Fruit fly (Drosophila melanogaster) whole organism, embryonic: ENCODE measurements around the gene CG9760.

Experiments used
- Aef1 ChIP-seq: fragments of 200-800 bp; sonication (Bioruptor generic); IDR thresholded peaks from 3 replicates; pipeline ENCODE4 v1.3.6; 2022; ENCODE audit warnings: missing biosample characterization, missing genetic modification characterization
- B-H2 ChIP-seq: fragments of 200-800 bp; sonication (Bioruptor generic); optimal IDR thresholded peaks from 2 replicates; lab custom pipeline; 2018; ENCODE audit warnings: missing biosample characterization, mild to moderate bottlenecking, missing genetic modification characterization
- Blimp-1 ChIP-seq: fragments of 200-800 bp; sonication (Bioruptor generic); optimal IDR thresholded peaks from 3 replicates; lab custom pipeline; 2018; ENCODE audit warnings: missing biosample characterization, missing genetic modification characterization, mild to moderate bottlenecking, moderate library complexity, missing genetic modification reagents
- CG11456 ChIP-seq: fragments of 200-800 bp; sonication (Bioruptor generic); IDR thresholded peaks from 3 replicates; pipeline ENCODE4 v1.3.6; 2022; ENCODE audit warnings: missing biosample characterization, missing genetic modification characterization
- CG12155 ChIP-seq: fragments of 200-800 bp; sonication (Bioruptor generic); optimal IDR thresholded peaks from 3 replicates; lab custom pipeline; 2016; ENCODE audit warnings: missing biosample characterization, missing genetic modification characterization
- CG12236 ChIP-seq: fragments of 200-800 bp; sonication (Bioruptor generic); optimal IDR thresholded peaks from 2 replicates; lab custom pipeline; 2016; ENCODE audit warnings: missing biosample characterization, missing genetic modification characterization
- CG14050 ChIP-seq: fragments of 200-800 bp; sonication (Bioruptor generic); IDR thresholded peaks from 3 replicates; pipeline ENCODE4 v1.3.6; 2022; ENCODE audit warnings: missing biosample characterization, missing genetic modification characterization
- CG15269 ChIP-seq: fragments of 200-800 bp; sonication (Bioruptor generic); optimal IDR thresholded peaks from 2 replicates; lab custom pipeline; 2018; ENCODE audit warnings: missing biosample characterization, mild to moderate bottlenecking, missing genetic modification characterization, moderate library complexity
- CG17385 ChIP-seq: fragments of 200-800 bp; sonication (Bioruptor generic); optimal IDR thresholded peaks from 3 replicates; lab custom pipeline; 2018; ENCODE audit warnings: missing biosample characterization, mild to moderate bottlenecking, missing genetic modification characterization
- CG17568 ChIP-seq: fragments of 200-800 bp; sonication (Bioruptor generic); optimal IDR thresholded peaks from 2 replicates; lab custom pipeline; 2018; ENCODE audit warnings: missing biosample characterization, mild to moderate bottlenecking, missing genetic modification characterization, moderate library complexity
- CG1792 ChIP-seq: fragments of 200-800 bp; sonication (Bioruptor generic); optimal IDR thresholded peaks from 2 replicates; lab custom pipeline; 2016; ENCODE audit warnings: missing biosample characterization, missing genetic modification characterization
- CG18011 ChIP-seq: fragments of 200-800 bp; sonication (Bioruptor generic); optimal IDR thresholded peaks from 2 replicates; lab custom pipeline; 2017; ENCODE audit warnings: missing biosample characterization, missing genetic modification characterization, mild to moderate bottlenecking, moderate library complexity, missing genotype
- CG2202 ChIP-seq: fragments of 200-800 bp; sonication (Bioruptor generic); optimal IDR thresholded peaks from 2 replicates; lab custom pipeline; 2018; ENCODE audit warnings: missing biosample characterization, mild to moderate bottlenecking, missing genetic modification characterization
- CG2678 ChIP-seq: fragments of 200-800 bp; sonication (Bioruptor generic); optimal IDR thresholded peaks from 3 replicates; lab custom pipeline; 2019; ENCODE audit warnings: missing biosample characterization, mild to moderate bottlenecking, missing genetic modification characterization, moderate library complexity
- CG34422 ChIP-seq: fragments of 200-800 bp; sonication (Bioruptor generic); IDR thresholded peaks from 3 replicates; pipeline ENCODE4 v1.3.6; 2022; ENCODE audit warnings: missing biosample characterization, missing genetic modification characterization
- CG4282 ChIP-seq: fragments of 200-800 bp; sonication (Bioruptor generic); optimal IDR thresholded peaks from 2 replicates; lab custom pipeline; 2016; ENCODE audit warnings: missing biosample characterization, missing genetic modification characterization
- CG6854 ChIP-seq: fragments of 200-800 bp; sonication (Bioruptor generic); optimal IDR thresholded peaks from 3 replicates; lab custom pipeline; 2017; ENCODE audit warnings: missing biosample characterization, mild to moderate bottlenecking, missing genetic modification characterization
- CG7786 ChIP-seq: fragments of 200-800 bp; sonication (Bioruptor generic); optimal IDR thresholded peaks from 2 replicates; lab custom pipeline; 2016; ENCODE audit warnings: missing biosample characterization, missing genetic modification characterization
- CG9797 ChIP-seq: fragments of 200-800 bp; sonication (Bioruptor generic); optimal IDR thresholded peaks from 3 replicates; lab custom pipeline; 2018; ENCODE audit warnings: missing biosample characterization, mild to moderate bottlenecking, missing genetic modification characterization
- CG9876 ChIP-seq: fragments of 200-800 bp; sonication (Bioruptor generic); optimal IDR thresholded peaks from 2 replicates; lab custom pipeline; 2016; ENCODE audit warnings: missing biosample characterization, missing genetic modification characterization
- Dad ChIP-seq: fragments of 200-800 bp; sonication (Bioruptor generic); optimal IDR thresholded peaks from 3 replicates; lab custom pipeline; 2016; ENCODE audit warnings: missing biosample characterization, missing genetic modification characterization
- Dip3 ChIP-seq: fragments of 200-800 bp; sonication (Bioruptor generic); optimal IDR thresholded peaks from 3 replicates; lab custom pipeline; 2016; ENCODE audit warnings: missing biosample characterization, missing genetic modification characterization
- Doc3 ChIP-seq: fragments of 200-800 bp; sonication (Bioruptor generic); IDR thresholded peaks from 3 replicates; pipeline ENCODE4 v1.3.6; 2022; ENCODE audit warnings: missing biosample characterization, missing genetic modification characterization; ENCODE audit not compliant: partially characterized antibody
- ERR ChIP-seq: fragments of 200-800 bp; sonication (Bioruptor generic); optimal IDR thresholded peaks from 2 replicates; lab custom pipeline; 2016; ENCODE audit warnings: missing biosample characterization, missing genetic modification characterization
- Hand ChIP-seq: fragments of 200-800 bp; sonication (Bioruptor generic); optimal IDR thresholded peaks from 2 replicates; lab custom pipeline; 2017; ENCODE audit warnings: mild to moderate bottlenecking, missing biosample characterization, missing genetic modification reagents, missing genetic modification characterization
- Hmx ChIP-seq: fragments of 200-800 bp; sonication (Bioruptor generic); optimal IDR thresholded peaks from 2 replicates; lab custom pipeline; 2016; ENCODE audit warnings: missing biosample characterization, missing genetic modification characterization
- MESR4 ChIP-seq: fragments of 200-800 bp; sonication (Bioruptor generic); optimal IDR thresholded peaks from 2 replicates; lab custom pipeline; 2018; ENCODE audit warnings: missing biosample characterization, mild to moderate bottlenecking, missing genetic modification characterization, moderate library complexity
- Meics ChIP-seq: fragments of 200-800 bp; sonication (Bioruptor generic); optimal IDR thresholded peaks from 2 replicates; lab custom pipeline; 2017; ENCODE audit warnings: missing biosample characterization, mild to moderate bottlenecking, missing genetic modification characterization
- Oli ChIP-seq: fragments of 200-800 bp; sonication (Bioruptor generic); optimal IDR thresholded peaks from 2 replicates; lab custom pipeline; 2018; ENCODE audit warnings: missing biosample characterization, mild to moderate bottlenecking, missing genetic modification characterization, moderate library complexity
- Scr ChIP-seq: fragments of 200-800 bp; sonication (Bioruptor generic); IDR thresholded peaks from 2 replicates; pipeline ENCODE4 v1.3.6; 2022; ENCODE audit warnings: missing biosample characterization, missing genetic modification characterization; ENCODE audit not compliant: partially characterized antibody
- Xbp1 ChIP-seq: fragments of 200-800 bp; sonication (Bioruptor generic); optimal IDR thresholded peaks from 3 replicates; lab custom pipeline; 2016; ENCODE audit warnings: missing biosample characterization, mild to moderate bottlenecking, missing genetic modification characterization
- ase ChIP-seq: fragments of 200-800 bp; sonication (Bioruptor generic); IDR thresholded peaks from 3 replicates; pipeline ENCODE4 v1.3.6; 2022; ENCODE audit warnings: missing biosample characterization, missing genetic modification characterization
- cas ChIP-seq: fragments of 200-800 bp; sonication (Bioruptor generic); IDR thresholded peaks from 2 replicates; pipeline ENCODE4 v1.3.6; 2022; ENCODE audit warnings: missing biosample characterization, missing genetic modification characterization
- chinmo ChIP-seq: fragments of 200-800 bp; sonication (Bioruptor generic); IDR thresholded peaks from 4 replicates; pipeline ENCODE4 v1.3.6; 2022; ENCODE audit warnings: missing biosample characterization, missing genetic modification characterization; ENCODE audit not compliant: partially characterized antibody
- ci ChIP-seq: fragments of 200-800 bp; sonication (Bioruptor generic); IDR thresholded peaks from 3 replicates; pipeline ENCODE4 v1.3.6; 2022; ENCODE audit warnings: missing biosample characterization, missing genetic modification characterization
- crol ChIP-seq: fragments of 200-800 bp; sonication (Bioruptor generic); IDR thresholded peaks from 2 replicates; pipeline ENCODE4 v1.3.6; 2022; ENCODE audit warnings: missing biosample characterization, missing genetic modification characterization
- gcm ChIP-seq: fragments of 200-800 bp; sonication (Bioruptor generic); optimal IDR thresholded peaks from 2 replicates; lab custom pipeline; 2019; ENCODE audit warnings: missing biosample characterization, mild to moderate bottlenecking, missing genetic modification characterization, moderate library complexity
- knrl ChIP-seq: fragments of 200-800 bp; sonication (Bioruptor generic); IDR thresholded peaks from 3 replicates; pipeline ENCODE4 v1.3.6; 2022; ENCODE audit warnings: missing biosample characterization, missing genetic modification characterization; ENCODE audit not compliant: partially characterized antibody
- org-1 ChIP-seq: fragments of 200-800 bp; sonication (Bioruptor generic); optimal IDR thresholded peaks from 2 replicates; lab custom pipeline; 2017; ENCODE audit warnings: missing biosample characterization, missing genetic modification characterization
- phol ChIP-seq: fragments of 200-800 bp; sonication (Bioruptor generic); optimal IDR thresholded peaks from 3 replicates; lab custom pipeline; 2018; ENCODE audit warnings: missing biosample characterization, mild to moderate bottlenecking, missing genetic modification characterization, moderate library complexity
- psq ChIP-seq: fragments of 200-800 bp; sonication (Bioruptor generic); optimal IDR thresholded peaks from 2 replicates; lab custom pipeline; 2017; ENCODE audit warnings: missing biosample characterization, missing genetic modification characterization
- sqz ChIP-seq: fragments of 200-800 bp; sonication (Bioruptor generic); optimal IDR thresholded peaks from 3 replicates; lab custom pipeline; 2018; ENCODE audit warnings: missing biosample characterization, mild to moderate bottlenecking, missing genetic modification characterization
- stwl ChIP-seq: fragments of 200-800 bp; sonication (Bioruptor generic); optimal IDR thresholded peaks from 3 replicates; lab custom pipeline; 2018; ENCODE audit warnings: missing biosample characterization, mild to moderate bottlenecking, missing genetic modification characterization, moderate library complexity
- tll ChIP-seq, 2 experiments: fragments of 200-800 bp in 1 of 2; fragments of >200 bp in 1 of 2; sonication (Bioruptor generic) in 1 of 2; optimal IDR thresholded peaks; 2 replicates each; lab custom pipeline; 2017 to 2019; ENCODE audit warnings: missing biosample characterization in 2 of 2, missing genetic modification characterization in 2 of 2, mild to moderate bottlenecking in 1 of 2, moderate library complexity in 1 of 2
- trem ChIP-seq: fragments of 200-800 bp; optimal IDR thresholded peaks from 3 replicates; lab custom pipeline; 2019; ENCODE audit warnings: missing biosample characterization, mild to moderate bottlenecking, missing genetic modification characterization, moderate library complexity
- usp ChIP-seq: fragments of >200 bp; optimal IDR thresholded peaks from 2 replicates; lab custom pipeline; 2017; ENCODE audit warnings: missing biosample characterization, missing genetic modification characterization
- wor ChIP-seq: fragments of 200-800 bp; sonication (Bioruptor generic); IDR thresholded peaks from 2 replicates; pipeline ENCODE4 v1.3.6; 2022; ENCODE audit warnings: missing biosample characterization, missing genetic modification characterization
- z ChIP-seq: fragments of 200-800 bp; sonication (Bioruptor generic); IDR thresholded peaks from 3 replicates; pipeline ENCODE4 v1.3.6; 2022; ENCODE audit warnings: missing biosample characterization, missing genetic modification characterization
- zen ChIP-seq: fragments of 200-800 bp; sonication (Bioruptor generic); optimal IDR thresholded peaks from 3 replicates; lab custom pipeline; 2018; ENCODE audit warnings: missing biosample characterization, mild to moderate bottlenecking, missing genetic modification characterization, moderate library complexity

Gene CG9760

DNA sequence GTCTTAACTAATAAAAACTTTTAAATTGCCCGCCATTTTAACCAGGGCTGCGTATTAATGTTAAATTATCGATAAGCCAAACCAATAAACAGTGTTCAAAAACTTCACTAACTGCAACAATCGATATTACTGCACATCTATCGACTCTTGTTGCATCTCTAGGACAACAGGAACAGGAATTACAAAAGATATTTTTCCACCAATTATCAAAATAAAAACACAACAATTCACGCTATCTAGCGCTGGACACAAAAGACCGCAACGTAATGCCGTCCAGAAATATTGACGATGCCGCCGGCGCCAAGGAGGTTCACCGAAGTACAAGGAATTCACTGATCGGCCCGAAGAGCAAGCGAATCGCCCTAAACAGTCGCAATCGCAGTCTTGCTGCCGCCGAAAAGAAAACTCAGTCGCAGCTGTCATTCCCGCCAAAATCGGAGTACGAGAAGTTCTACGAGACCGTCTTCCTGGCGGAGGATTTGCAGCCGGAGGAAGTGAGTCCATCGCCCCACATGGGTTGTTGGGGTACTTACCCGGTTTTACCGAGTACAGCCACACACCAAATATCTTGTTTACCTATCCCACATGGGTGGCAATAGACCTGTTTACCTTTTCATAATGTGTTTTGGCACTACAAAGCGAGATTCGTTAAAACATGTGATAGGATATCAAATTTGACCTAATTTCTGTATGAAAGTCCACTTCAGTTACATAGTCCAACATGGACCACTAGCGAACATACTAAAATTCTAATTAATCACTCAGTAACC is 47.4 kb downstream of the CG9760 start, which contains the start of gene vers (continued):
- no peak for TF ChIP-seq CG17568 (GFP tag; lab: Kevin White, UChicago)
- TF ChIP-seq CG14050, result no peak
- no peak for TF ChIP-seq psq
- TF ChIP-seq z (GFP tag; lab: Robert Waterston, UW), result no peak
- TF ChIP-seq CG9797 (GFP tag; lab: Kevin White, UChicago), result no peak
- TF ChIP-seq B-H2, result peak; percentile 43
- TF ChIP-seq Scr (GFP tag; lab: Robert Waterston, UW), result peak; percentile 91
- TF ChIP-seq CG18011 (GFP tag; lab: Kevin White, UChicago), result no peak
- TF ChIP-seq knrl (GFP tag; lab: Robert Waterston, UW), result peak; percentile 90
- peak; percentile 4 for TF ChIP-seq Xbp1 (GFP tag; lab: Kevin White, UChicago)
- no peak for TF ChIP-seq CG15269 (tag; lab: Kevin White, UChicago)
- peak; percentile 32; the same call in 2 of the 3 replicates for TF ChIP-seq ci (GFP tag; lab: Robert Waterston, UW)
- TF ChIP-seq ase (GFP tag; lab: Robert Waterston, UW), result no peak
- no peak for TF ChIP-seq CG34422 (GFP tag; lab: Robert Waterston, UW)
- peak; percentile 69 for TF ChIP-seq trem
- TF ChIP-seq tll (GFP tag; optimal IDR thresholded peaks at IDR 0.05; lab: Kevin White, UChicago), result no peak
- TF ChIP-seq CG2202, result no peak
- no peak for TF ChIP-seq Oli (tag; lab: Kevin White, UChicago)
- TF ChIP-seq gcm (GFP tag; lab: Kevin White, UChicago), result no peak
- no peak for TF ChIP-seq sqz (GFP tag; lab: Kevin White, UChicago)
- no peak for TF ChIP-seq crol (GFP tag; lab: Robert Waterston, UW)
- TF ChIP-seq Blimp-1 (GFP tag; lab: Kevin White, UChicago), result no peak
- no peak for TF ChIP-seq CG11456
- TF ChIP-seq Dad (GFP tag; lab: Kevin White, UChicago), result no peak
- no peak for TF ChIP-seq cas
- TF ChIP-seq Hand, result no peak
- no peak for TF ChIP-seq CG9876 (GFP tag; lab: Kevin White, UChicago)
- peak; percentile 38 for TF ChIP-seq phol (tag; lab: Kevin White, UChicago)
- peak; percentile 67 for TF ChIP-seq MESR4 (GFP tag; lab: Kevin White, UChicago)
- TF ChIP-seq CG7786 (GFP tag; lab: Kevin White, UChicago), result no peak
- TF ChIP-seq Aef1 (GFP tag; lab: Robert Waterston, UW), result no peak
- no peak for TF ChIP-seq CG4282 (GFP tag; lab: Kevin White, UChicago)
- no peak for TF ChIP-seq CG12155 (GFP tag; lab: Kevin White, UChicago)
- no peak for TF ChIP-seq Meics (GFP tag; lab: Kevin White, UChicago)
- TF ChIP-seq org-1, result no peak
- peak; percentile 96 for TF ChIP-seq stwl (tag; lab: Kevin White, UChicago)
- peak; percentile 95; the same call in 3 of the 4 replicates for TF ChIP-seq chinmo
- TF ChIP-seq usp, result no peak
- TF ChIP-seq zen, result peak; percentile 16
- TF ChIP-seq Hmx (GFP tag; lab: Kevin White, UChicago), result no peak
- no peak for TF ChIP-seq CG6854 (GFP tag; lab: Kevin White, UChicago)
- no peak for TF ChIP-seq CG17385 (GFP tag; lab: Kevin White, UChicago)
- no peak for TF ChIP-seq Dip3 (GFP tag; lab: Kevin White, UChicago)
- TF ChIP-seq CG2678 (tag; lab: Kevin White, UChicago), result no peak
- peak; percentile 91 for TF ChIP-seq Doc3
- no peak for TF ChIP-seq CG1792 (GFP tag; lab: Kevin White, UChicago)
- peak; percentile 33 for TF ChIP-seq ERR (GFP tag; lab: Kevin White, UChicago)
- TF ChIP-seq CG12236 (GFP tag; lab: Kevin White, UChicago), result no peak
- TF ChIP-seq wor (GFP tag; lab: Robert Waterston, UW), result no peak
